Worm (Caenorhabditis elegans) whole organism, young adult: Measurements from ENCODE around the gene trpp-6.

Experiments
- B0019.2 ChIP-seq: fragments of 200-800 bp; sonication (Bioruptor generic); conservative IDR thresholded peaks from 2 replicates; pipeline ENCODE4 v1.3.6; 2022; ENCODE audit warnings: missing genetic modification reagents, missing genetic modification characterization, missing compliant biosample characterization
- B0261.1 ChIP-seq: sonication (generic microtip); optimal IDR thresholded peaks from 2 replicates; lab custom pipeline; 2016; ENCODE audit warnings: mild to moderate bottlenecking, missing genetic modification characterization, moderate library complexity, missing compliant biosample characterization
- C06A6.2 ChIP-seq: fragments of 200-800 bp; sonication (Bioruptor generic); conservative IDR thresholded peaks from 2 replicates; pipeline ENCODE4 v1.3.6; 2022; ENCODE audit warnings: missing genetic modification characterization, missing compliant biosample characterization
- D2030.7 ChIP-seq: fragments of 200-800 bp; sonication (Bioruptor generic); IDR thresholded peaks from 2 replicates; pipeline ENCODE4 v1.3.6; 2022; ENCODE audit warnings: missing genetic modification reagents, missing genetic modification characterization, missing compliant biosample characterization
- F55B11.4 ChIP-seq: sonication (generic microtip); optimal IDR thresholded peaks from 2 replicates; lab custom pipeline; 2016; ENCODE audit warnings: missing compliant biosample characterization, missing genetic modification characterization, borderline replicate concordance; ENCODE audit not compliant: insufficient read depth
- F57A8.1 ChIP-seq: fragments of 200-800 bp; sonication (Bioruptor generic); optimal IDR thresholded peaks from 2 replicates; lab custom pipeline; 2018; ENCODE audit warnings: mild to moderate bottlenecking, missing genetic modification characterization, moderate library complexity, missing compliant biosample characterization
- K11D2.4 ChIP-seq: fragments of 200-800 bp; sonication (Bioruptor generic); IDR thresholded peaks from 2 replicates; pipeline ENCODE4 v1.3.6; 2022; ENCODE audit warnings: missing genetic modification reagents, missing genetic modification characterization, missing compliant biosample characterization
- K12H6.12 ChIP-seq: fragments of 200-800 bp; sonication (Bioruptor generic); optimal IDR thresholded peaks from 2 replicates; lab custom pipeline; 2018; ENCODE audit warnings: mild to moderate bottlenecking, missing genetic modification characterization, missing compliant biosample characterization
- T26A5.8 ChIP-seq: sonication (generic microtip); optimal IDR thresholded peaks from 2 replicates; lab custom pipeline; 2016; ENCODE audit warnings: missing genetic modification characterization, missing compliant biosample characterization
- Y53G8AR.9 ChIP-seq: fragments of 200-800 bp; sonication (Bioruptor generic); conservative IDR thresholded peaks from 2 replicates; pipeline ENCODE4 v1.3.6; 2022; ENCODE audit warnings: missing genetic modification reagents, missing genetic modification characterization, missing compliant biosample characterization
- Y56A3A.18 ChIP-seq: fragments of 200-800 bp; sonication (Bioruptor generic); IDR thresholded peaks from 2 replicates; pipeline ENCODE4 v1.3.6; 2022; ENCODE audit warnings: missing genetic modification reagents, missing genetic modification characterization, missing compliant biosample characterization
- Y67H2A.10 ChIP-seq: fragments of 200-800 bp; sonication (Bioruptor generic); conservative IDR thresholded peaks from 2 replicates; pipeline ENCODE4 v1.3.6; 2022; ENCODE audit warnings: missing genetic modification reagents, missing genetic modification characterization, missing compliant biosample characterization
- ZK185.1 ChIP-seq: sonication (generic microtip); optimal IDR thresholded peaks from 2 replicates; lab custom pipeline; 2016; ENCODE audit warnings: mild to moderate bottlenecking, missing genetic modification characterization, missing compliant biosample characterization; ENCODE audit not compliant: poor library complexity, severe bottlenecking
- atf-7 ChIP-seq: sonication (generic microtip); optimal IDR thresholded peaks from 2 replicates; lab custom pipeline; 2017; ENCODE audit warnings: mild to moderate bottlenecking, missing genetic modification characterization, missing compliant biosample characterization
- attf-6 ChIP-seq: fragments of 200-800 bp; sonication (Bioruptor generic); IDR thresholded peaks from 2 replicates; pipeline ENCODE4 v1.3.6; 2022; ENCODE audit warnings: missing genetic modification reagents, missing genetic modification characterization, missing compliant biosample characterization
- bed-2 ChIP-seq: fragments of 200-800 bp; sonication (Bioruptor generic); IDR thresholded peaks from 2 replicates; pipeline ENCODE4 v1.3.6; 2022; ENCODE audit warnings: missing genetic modification reagents, missing genetic modification characterization, missing compliant biosample characterization
- cebp-1 ChIP-seq, 2 experiments: fragments of 200-800 bp in 1 of 2; sonication (Bioruptor generic) in 1 of 2; sonication (generic microtip) in 1 of 2; IDR thresholded peaks in 1 of 2; optimal IDR thresholded peaks in 1 of 2; 2 replicates each; pipeline versions ENCODE4 v1.3.6 to Lab custom; 2017 to 2022; ENCODE audit warnings: missing compliant biosample characterization in 2 of 2, missing genetic modification characterization in 2 of 2, mild to moderate bottlenecking in 1 of 2, missing genetic modification reagents in 1 of 2, moderate library complexity in 1 of 2
- ceh-100 ChIP-seq: fragments of 200-800 bp; sonication (Bioruptor generic); IDR thresholded peaks from 2 replicates; pipeline ENCODE4 v1.3.6; 2022; ENCODE audit warnings: missing genetic modification reagents, missing genetic modification characterization, missing compliant biosample characterization
- ceh-27 ChIP-seq: fragments of 200-800 bp; sonication (Bioruptor generic); optimal IDR thresholded peaks from 2 replicates; lab custom pipeline; 2018; ENCODE audit warnings: mild to moderate bottlenecking, missing genetic modification characterization, moderate library complexity, missing compliant biosample characterization
- ceh-58 ChIP-seq: fragments of 200-800 bp; sonication (Bioruptor generic); IDR thresholded peaks from 2 replicates; pipeline ENCODE4 v1.3.6; 2022; ENCODE audit warnings: missing genetic modification characterization, missing compliant biosample characterization
- chd-7 ChIP-seq: sonication (generic microtip); optimal IDR thresholded peaks from 2 replicates; lab custom pipeline; 2016; ENCODE audit warnings: mild to moderate bottlenecking, missing genetic modification characterization, moderate library complexity, missing compliant biosample characterization
- dpff-1 ChIP-seq: sonication (generic microtip); optimal IDR thresholded peaks from 2 replicates; lab custom pipeline; 2017; ENCODE audit warnings: mild to moderate bottlenecking, missing genetic modification characterization, missing compliant biosample characterization
- dpl-1 ChIP-seq: fragments of 150-350 bp; optimal IDR thresholded peaks from 2 replicates; lab custom pipeline; 2014; ENCODE audit warnings: missing biosample characterization, missing genetic modification reagents, missing genetic modification characterization
- ekl-4 ChIP-seq: fragments of 200-800 bp; sonication (Bioruptor generic); IDR thresholded peaks from 2 replicates; pipeline ENCODE4 v1.3.6; 2022; ENCODE audit warnings: missing genetic modification reagents, missing genetic modification characterization, missing compliant biosample characterization
- ets-4 ChIP-seq: fragments of 200-800 bp; sonication (Bioruptor generic); optimal IDR thresholded peaks from 2 replicates; lab custom pipeline; 2018; ENCODE audit warnings: mild to moderate bottlenecking, missing genetic modification characterization, missing compliant biosample characterization
- gei-17 ChIP-seq: fragments of 200-800 bp; sonication (Bioruptor generic); optimal IDR thresholded peaks from 2 replicates; lab custom pipeline; 2018; ENCODE audit warnings: mild to moderate bottlenecking, missing genetic modification characterization, missing compliant biosample characterization
- hlh-26 ChIP-seq: fragments of 200-800 bp; sonication (Bioruptor generic); conservative IDR thresholded peaks from 2 replicates; pipeline ENCODE4 v1.3.6; 2022; ENCODE audit warnings: missing genetic modification reagents, missing genetic modification characterization, missing compliant biosample characterization
- hmg-1.2 ChIP-seq: fragments of 200-800 bp; sonication (Bioruptor generic); IDR thresholded peaks from 2 replicates; pipeline ENCODE4 v1.3.6; 2022; ENCODE audit warnings: missing genetic modification reagents, missing genetic modification characterization, missing compliant biosample characterization
- let-526 ChIP-seq: fragments of 200-800 bp; sonication (Bioruptor generic); IDR thresholded peaks from 2 replicates; pipeline ENCODE4 v1.3.6; 2022; ENCODE audit warnings: missing genetic modification reagents, missing genetic modification characterization, missing compliant biosample characterization
- lin-35 ChIP-seq, 3 experiments: fragments of 150-350 bp in 2 of 3; sonication (generic microtip) in 1 of 3; optimal IDR thresholded peaks; 2 replicates each; lab custom pipeline; 2014 to 2018; ENCODE audit warnings: missing biosample characterization in 3 of 3, missing genetic modification characterization in 3 of 3, missing genetic modification reagents in 3 of 3
- lir-1 ChIP-seq: fragments of 200-800 bp; sonication (Bioruptor generic); conservative IDR thresholded peaks from 2 replicates; pipeline ENCODE4 v1.3.6; 2022; ENCODE audit warnings: missing genetic modification reagents, missing genetic modification characterization, missing compliant biosample characterization
- lsl-1 ChIP-seq: fragments of 200-800 bp; sonication (Bioruptor generic); optimal IDR thresholded peaks from 2 replicates; lab custom pipeline; 2018; ENCODE audit warnings: mild to moderate bottlenecking, missing genetic modification characterization, moderate library complexity, missing compliant biosample characterization
- madf-3 ChIP-seq: fragments of 200-800 bp; sonication (Bioruptor generic); IDR thresholded peaks from 2 replicates; pipeline ENCODE4 v1.3.6; 2022; ENCODE audit warnings: missing genetic modification reagents, missing genetic modification characterization, missing compliant biosample characterization
- mxl-1 ChIP-seq: sonication (generic microtip); optimal IDR thresholded peaks from 2 replicates; lab custom pipeline; 2016; ENCODE audit warnings: missing genetic modification characterization, missing compliant biosample characterization
- nfyb-1 ChIP-seq: fragments of 200-800 bp; sonication (Bioruptor generic); IDR thresholded peaks from 2 replicates; pipeline ENCODE4 v1.3.6; 2022; ENCODE audit warnings: missing genetic modification reagents, missing genetic modification characterization, missing compliant biosample characterization
- nhr-27 ChIP-seq: fragments of 200-800 bp; sonication (Bioruptor generic); optimal IDR thresholded peaks from 2 replicates; lab custom pipeline; 2018; ENCODE audit warnings: mild to moderate bottlenecking, missing genetic modification characterization, moderate library complexity, missing compliant biosample characterization
- nhr-80 ChIP-seq: sonication (generic microtip); optimal IDR thresholded peaks from 2 replicates; lab custom pipeline; 2016; ENCODE audit warnings: missing genetic modification characterization, missing compliant biosample characterization
- pbrm-1 ChIP-seq: fragments of 200-800 bp; sonication (Bioruptor generic); IDR thresholded peaks from 2 replicates; pipeline ENCODE4 v1.3.6; 2022; ENCODE audit warnings: missing genetic modification reagents, missing genetic modification characterization, missing compliant biosample characterization
- pha-4 ChIP-seq: fragments of 150-350 bp; sonication (generic microtip); optimal IDR thresholded peaks from 2 replicates; lab custom pipeline; 2014; ENCODE audit warnings: missing biosample characterization, missing genetic modification reagents, missing genetic modification characterization
- snpc-1.3 ChIP-seq: sonication (generic microtip); optimal IDR thresholded peaks from 2 replicates; lab custom pipeline; 2017; ENCODE audit warnings: missing genetic modification characterization, mild to moderate bottlenecking, missing compliant biosample characterization, antibody characterized with exemption, moderate library complexity, missing genotype, missing genetic modification reagents; ENCODE audit not compliant: insufficient read depth
- tlf-1 ChIP-seq: fragments of 200-800 bp; sonication (Bioruptor generic); optimal IDR thresholded peaks from 2 replicates; lab custom pipeline; 2018; ENCODE audit warnings: mild to moderate bottlenecking, missing genetic modification characterization, missing compliant biosample characterization
- zfh-2 ChIP-seq: fragments of 200-800 bp; sonication (Bioruptor generic); conservative IDR thresholded peaks from 2 replicates; pipeline ENCODE4 v1.3.6; 2022; ENCODE audit warnings: missing genetic modification reagents, missing genetic modification characterization, missing compliant biosample characterization
- ztf-18 ChIP-seq: sonication (generic microtip); optimal IDR thresholded peaks from 2 replicates; lab custom pipeline; 2016; ENCODE audit warnings: missing genotype, mild to moderate bottlenecking, missing genetic modification characterization, missing compliant biosample characterization
- ztf-22 ChIP-seq: fragments of 200-800 bp; sonication (Bioruptor generic); optimal IDR thresholded peaks from 2 replicates; lab custom pipeline; 2018; ENCODE audit warnings: mild to moderate bottlenecking, missing genetic modification characterization, moderate library complexity, missing compliant biosample characterization
- ztf-25 ChIP-seq: fragments of 200-800 bp; sonication (Bioruptor generic); IDR thresholded peaks from 2 replicates; pipeline ENCODE4 v1.3.6; 2022; ENCODE audit warnings: missing genetic modification reagents, missing genetic modification characterization, missing compliant biosample characterization
- ztf-28 ChIP-seq: fragments of 200-800 bp; sonication (Bioruptor generic); IDR thresholded peaks from 2 replicates; pipeline ENCODE4 v1.3.6; 2022; ENCODE audit warnings: missing genetic modification reagents, missing genetic modification characterization, missing compliant biosample characterization

trpp-6 gene

ce11 chrV:10039837-10040236 lies 48.1 kb downstream of the trpp-6 start (continued):
- peak; percentile 22 for TF ChIP-seq gei-17 (GFP tag; lab: Kevin White, UChicago)
- no peak for TF ChIP-seq dpl-1 (GFP tag; lab: Kevin White, UChicago)
- peak; percentile 46 for TF ChIP-seq chd-7
- 0 out of 2 replicates have a peak, but pooled peaks have one; percentile 33 for TF ChIP-seq K11D2.4 (GFP tag; lab: Robert Waterston, UW)
- TF ChIP-seq nhr-80 (tag; lab: Kevin White, UChicago), result peak; percentile 76
- peak; percentile 82 for TF ChIP-seq Y56A3A.18 (GFP tag; lab: Robert Waterston, UW)
- peak; percentile 19 for TF ChIP-seq ztf-18 (tag; lab: Kevin White, UChicago)
- peak; percentile 49 for TF ChIP-seq K12H6.12 (tag; lab: Kevin White, UChicago)
- no peak for TF ChIP-seq B0261.1
- TF ChIP-seq ets-4, result no peak
- TF ChIP-seq B0019.2 (GFP tag; lab: Robert Waterston, UW), result no peak
- no peak for TF ChIP-seq bed-2 (GFP tag; lab: Robert Waterston, UW)
- TF ChIP-seq lsl-1 (GFP tag; lab: Kevin White, UChicago), result no peak
- no peak for TF ChIP-seq nhr-27 (tag; lab: Kevin White, UChicago)
- TF ChIP-seq Y67H2A.10 (GFP tag; lab: Robert Waterston, UW), result no peak
- peak; percentile 36; the same call in 1 of the 2 replicates for TF ChIP-seq cebp-1 (GFP tag; IDR thresholded peaks at IDR 0.05; lab: Robert Waterston, UW)
- peak; percentile 71 for TF ChIP-seq cebp-1 (tag; optimal IDR thresholded peaks at IDR 0.05; lab: Kevin White, UChicago)
- no peak for TF ChIP-seq T26A5.8
- no peak for TF ChIP-seq ztf-25 (GFP tag; lab: Robert Waterston, UW)
- TF ChIP-seq ceh-100 (GFP tag; lab: Robert Waterston, UW), result no peak
- peak; percentile 68 for TF ChIP-seq lir-1 (GFP tag; lab: Robert Waterston, UW)
- TF ChIP-seq C06A6.2 (GFP tag; lab: Robert Waterston, UW), result 0 out of 2 replicates have a peak, but pooled peaks have one; percentile 15
- TF ChIP-seq attf-6 (GFP tag; lab: Robert Waterston, UW), result no peak
- TF ChIP-seq let-526, result 0 out of 2 replicates have a peak, but pooled peaks have one; percentile 65
- no peak for TF ChIP-seq snpc-1.3 (tag; lab: Kevin White, UChicago)
- no peak for TF ChIP-seq F57A8.1 (GFP tag; lab: Kevin White, UChicago)
- TF ChIP-seq atf-7 (tag; lab: Kevin White, UChicago), result peak; percentile 38
- TF ChIP-seq hlh-26 (GFP tag; lab: Robert Waterston, UW), result no peak
- TF ChIP-seq dpff-1, result no peak
- TF ChIP-seq tlf-1 (GFP tag; lab: Kevin White, UChicago), result no peak
- peak; percentile 79 for TF ChIP-seq zfh-2 (GFP tag; lab: Robert Waterston, UW)
- TF ChIP-seq ztf-22 (GFP tag; lab: Kevin White, UChicago), result no peak
- no peak for TF ChIP-seq Y53G8AR.9 (GFP tag; lab: Robert Waterston, UW)
- TF ChIP-seq mxl-1 (tag; lab: Kevin White, UChicago), result no peak
- TF ChIP-seq madf-3 (GFP tag; lab: Robert Waterston, UW), result no peak
- no peak for TF ChIP-seq ZK185.1 (tag; lab: Kevin White, UChicago)
- TF ChIP-seq F55B11.4 (tag; lab: Kevin White, UChicago), result no peak
- TF ChIP-seq ekl-4, result no peak

- TF ChIP-seq chd-7 (no peak), D2030.7 (GFP tag; lab: Robert Waterston, UW) (no peak), lin-35 (GFP tag; optimal IDR thresholded peaks at IDR 0.05; lab: Kevin White, UChicago) (peak in 1 of 3 experiments; percentile 21), mxl-1 (tag; lab: Kevin White, UChicago) (no peak), pha-4 (no peak), ceh-58 (GFP tag; lab: Robert Waterston, UW) (no peak), pbrm-1 (GFP tag; lab: Robert Waterston, UW) (0 out of 2 replicates have a peak, but pooled peaks have one; percentile 40), K12H6.12 (tag; lab: Kevin White, UChicago) (peak; percentile 47), cebp-1 (GFP tag; IDR thresholded peaks at IDR 0.05; lab: Robert Waterston, UW) (no peak), cebp-1 (tag; optimal IDR thresholded peaks at IDR 0.05; lab: Kevin White, UChicago) (peak; percentile 20), hmg-1.2 (GFP tag; lab: Robert Waterston, UW) (peak; percentile 12; the same call in 1 of the 2 replicates), ceh-27 (GFP tag; lab: Kevin White, UChicago) (peak; percentile 50), ztf-28 (0 out of 2 replicates have a peak, but pooled peaks have one; percentile 7), nfyb-1 (GFP tag; lab: Robert Waterston, UW) (no peak), lir-1 (GFP tag; lab: Robert Waterston, UW) (peak; percentile 92), nhr-80 (tag; lab: Kevin White, UChicago) (peak; percentile 9)
- TF ChIP-seq, all 124 proteins: peak for 9
Measured at ce11 chrV:10041484-10041883, 49.8 kb downstream of the trpp-6 start.
